Worm (Caenorhabditis elegans) whole organism, L3 larva: Measurements from ENCODE around the gene Y110A2AL.9.

Experiments used
- ama-1 ChIP-seq: fragments of 150-350 bp; optimal IDR thresholded peaks from 2 replicates; lab custom pipeline; 2018
- ceh-9 ChIP-seq: sonication (generic microtip); optimal IDR thresholded peaks from 2 replicates; lab custom pipeline; 2018; ENCODE audit warnings: missing biosample characterization, missing genetic modification characterization
- egl-27 ChIP-seq: sonication (generic microtip); optimal IDR thresholded peaks from 4 replicates; lab custom pipeline; 2017; ENCODE audit warnings: missing biosample characterization, missing genetic modification reagents, missing genetic modification characterization
- egl-5 ChIP-seq: fragments of 150-350 bp; optimal IDR thresholded peaks from 2 replicates; lab custom pipeline; 2017; ENCODE audit warnings: missing biosample characterization, missing genetic modification reagents, missing genetic modification characterization, inconsistent platforms
- fkh-10 ChIP-seq: sonication (generic microtip); optimal IDR thresholded peaks from 2 replicates; lab custom pipeline; 2017; ENCODE audit warnings: missing biosample characterization, missing genetic modification reagents, missing genetic modification characterization
- lin-15B ChIP-seq: fragments of 150-350 bp; optimal IDR thresholded peaks from 2 replicates; lab custom pipeline; 2014; ENCODE audit warnings: missing biosample characterization, missing genetic modification characterization
- nhr-12 ChIP-seq: fragments of 150-350 bp; optimal IDR thresholded peaks from 2 replicates; lab custom pipeline; 2014; ENCODE audit warnings: missing biosample characterization, missing genetic modification characterization
- nhr-23 ChIP-seq: fragments of 150-350 bp; optimal IDR thresholded peaks from 2 replicates; lab custom pipeline; 2014; ENCODE audit warnings: missing biosample characterization, missing genetic modification reagents, missing genetic modification characterization
- nhr-76 ChIP-seq: fragments of 150-350 bp; sonication (generic microtip); optimal IDR thresholded peaks from 5 replicates; lab custom pipeline; 2014; ENCODE audit warnings: missing biosample characterization, missing genetic modification characterization
- nhr-77 ChIP-seq: fragments of 150-350 bp; optimal IDR thresholded peaks from 2 replicates; lab custom pipeline; 2014; ENCODE audit warnings: missing biosample characterization, missing genetic modification characterization
- pha-4 ChIP-seq: fragments of 150-350 bp; optimal IDR thresholded peaks from 2 replicates; lab custom pipeline; 2014; ENCODE audit warnings: missing biosample characterization, missing genetic modification reagents, missing genetic modification characterization
- tbx-2 ChIP-seq: sonication (generic microtip); optimal IDR thresholded peaks from 2 replicates; lab custom pipeline; 2016; ENCODE audit warnings: mild to moderate bottlenecking, missing genetic modification characterization, missing compliant biosample characterization
- ztf-11 ChIP-seq: fragments of 150-350 bp; optimal IDR thresholded peaks from 2 replicates; lab custom pipeline; 2014; ENCODE audit warnings: missing biosample characterization, missing genetic modification characterization

ce11 chrII:2871816-2872215, 5.4 kb upstream of the Y110A2AL.9 start, which contains the start of gene Y110A2AL.10:
- no peak for TF ChIP-seq nhr-12 (tag; lab: Kevin White, UChicago)
- TF ChIP-seq nhr-76 (tag; lab: Kevin White, UChicago) = no peak
- TF ChIP-seq pha-4 (tag; lab: Kevin White, UChicago) = no peak
- TF ChIP-seq egl-27 (tag; lab: Kevin White, UChicago) = no peak
- no peak for TF ChIP-seq ama-1 (lab: Kevin White, UChicago)
- TF ChIP-seq ztf-11 (tag; lab: Kevin White, UChicago) = no peak
- TF ChIP-seq fkh-10 (GFP tag; lab: Kevin White, UChicago) = no peak
- no peak for TF ChIP-seq nhr-77 (tag; lab: Kevin White, UChicago)
- no peak for TF ChIP-seq nhr-23 (tag; lab: Kevin White, UChicago)
- TF ChIP-seq egl-5 = no peak
- TF ChIP-seq ceh-9 (tag; lab: Kevin White, UChicago) = no peak
- no peak for TF ChIP-seq tbx-2 (tag; lab: Kevin White, UChicago)
- TF ChIP-seq lin-15B = no peak
